Fruit fly (Drosophila melanogaster): ENCODE measurements around the gene CG42353.

CG42353 gene

dm6 chrX:16082932-16083331 lies 21.8 kb downstream of the CG42353 start, which contains the start of gene CG8958:
Gene CG8958, plus strand, starts transcription at chrX:16083232.
- TF ChIP-seq CrebA (GFP tag; optimal IDR thresholded peaks at IDR 0.05; ENCODE audit: borderline replicate concordance) = no peak

DNA sequence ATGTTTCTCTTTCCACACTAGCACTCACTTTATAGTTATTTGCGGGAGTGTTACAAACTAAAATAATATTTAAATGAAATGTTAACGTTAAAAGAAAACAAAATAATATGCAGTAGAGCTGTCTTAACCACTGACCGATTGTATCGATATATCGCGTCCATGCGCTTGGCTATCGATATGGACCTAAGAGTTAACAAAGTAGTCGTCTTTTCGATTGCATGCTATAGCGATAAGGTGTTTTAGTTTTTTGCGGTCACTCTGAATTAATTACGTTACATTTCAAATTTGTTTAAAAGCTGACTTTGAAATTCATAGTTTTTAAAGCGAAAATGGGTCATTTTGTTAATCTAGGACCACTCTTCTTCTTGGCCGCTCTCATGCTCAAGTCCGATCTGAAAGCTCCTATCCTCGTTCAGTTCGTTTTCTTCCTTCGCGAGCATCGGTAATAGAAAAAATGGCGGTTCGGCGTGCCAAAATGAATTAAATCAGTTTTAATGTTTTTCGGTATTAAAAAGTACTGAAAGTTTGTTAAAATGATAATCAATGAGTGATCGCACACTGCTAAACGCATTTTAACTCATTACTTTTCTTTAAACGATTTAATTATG lies 31.3 kb downstream of the CG42353 start, which contains the start of gene Nipsnap:
TSS of gene Nipsnap (minus strand) at position 194 of the 608 bp plus-strand sequence.
- TF ChIP-seq Jra (GFP tag; optimal IDR thresholded peaks at IDR 0.05) (peak; percentile 11), Hnf4 (GFP tag; optimal IDR thresholded peaks at IDR 0.05) (peak; percentile 8), Hr83 (GFP tag; optimal IDR thresholded peaks at IDR 0.05; ENCODE audit: poor library complexity, severe bottlenecking) (peak; percentile 37), ey (GFP tag; optimal IDR thresholded peaks at IDR 0.05) (no peak), dsf (GFP tag; optimal IDR thresholded peaks at IDR 0.05; ENCODE audit: borderline replicate concordance) (no peak), Dif (GFP tag; optimal IDR thresholded peaks at IDR 0.05; ENCODE audit: partially characterized antibody) (no peak), Vsx2 (GFP tag; optimal IDR thresholded peaks at IDR 0.05; ENCODE audit: partially characterized antibody) (no peak), dl (GFP tag; optimal IDR thresholded peaks at IDR 0.05; ENCODE audit: insufficient read depth in 1 of 2, partially characterized antibody in 2 of 2) (no peak)

dm6 chrX:16072658-16073374 lies 31.9 kb downstream of the CG42353 start:
- no peak for TF ChIP-seq Abd-B (GFP tag; optimal IDR thresholded peaks at IDR 0.05)
- TF ChIP-seq Dif (GFP tag; optimal IDR thresholded peaks at IDR 0.05; ENCODE audit: partially characterized antibody) = no peak
- no peak for TF ChIP-seq Hr78 (GFP tag; optimal IDR thresholded peaks at IDR 0.05)
- TF ChIP-seq Myc (optimal IDR thresholded peaks at IDR 0.05) = peak; percentile 81
- TF ChIP-seq Rel (GFP tag; optimal IDR thresholded peaks at IDR 0.05) = no peak
- no peak for TF ChIP-seq Rel (tag; optimal IDR thresholded peaks at IDR 0.05)
- TF ChIP-seq dsf (GFP tag; optimal IDR thresholded peaks at IDR 0.05; ENCODE audit: borderline replicate concordance) = no peak
- no peak for TF ChIP-seq CG32264 (GFP tag; optimal IDR thresholded peaks at IDR 0.05)
- TF ChIP-seq jim (GFP tag; optimal IDR thresholded peaks at IDR 0.05) = no peak

DNA sequence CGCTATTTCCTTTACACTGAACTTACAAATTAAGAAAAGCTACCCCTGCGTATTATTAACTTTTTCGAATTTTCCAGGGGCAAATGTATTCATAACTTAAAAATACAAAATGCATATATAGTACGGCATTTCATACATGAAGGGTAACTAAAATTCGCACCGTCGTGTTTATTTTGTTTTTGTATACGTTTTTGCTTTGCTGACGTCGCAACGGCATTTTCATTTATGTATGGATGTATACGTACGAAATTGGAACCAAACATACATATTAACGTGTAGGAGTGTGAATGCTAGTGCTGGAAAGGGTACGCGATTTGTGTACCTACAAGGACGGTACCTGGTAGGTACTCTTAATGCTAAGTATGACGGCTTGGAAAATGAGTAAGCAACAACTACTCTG lies 32.6 kb downstream of the CG42353 start:
- TF ChIP-seq fru (GFP tag; optimal IDR thresholded peaks at IDR 0.05) (peak; percentile 0), dsf (GFP tag; optimal IDR thresholded peaks at IDR 0.05; ENCODE audit: borderline replicate concordance) (no peak), CrebA (GFP tag; optimal IDR thresholded peaks at IDR 0.05; ENCODE audit: borderline replicate concordance) (peak; percentile 70), HLH106 (tag; optimal IDR thresholded peaks at IDR 0.05) (no peak), h (GFP tag; optimal IDR thresholded peaks at IDR 0.05) (peak; percentile 6)

dm6 chrX:16063414-16063938 lies 41.3 kb downstream of the CG42353 start, which contains the start of gene dpr18:
Gene dpr18, plus strand, starts transcription at chrX:16063738.
- TF ChIP-seq GATAd (GFP tag; optimal IDR thresholded peaks at IDR 0.05) = no peak
- no peak for TF ChIP-seq sv (GFP tag; optimal IDR thresholded peaks at IDR 0.05)
- no peak for TF ChIP-seq Jra (GFP tag; optimal IDR thresholded peaks at IDR 0.05)
- no peak for TF ChIP-seq sage (GFP tag; optimal IDR thresholded peaks at IDR 0.05)
- no peak for TF ChIP-seq OdsH (GFP tag; optimal IDR thresholded peaks at IDR 0.05)
- TF ChIP-seq psq (GFP tag; optimal IDR thresholded peaks at IDR 0.05) = no peak
- no peak for TF ChIP-seq jim (GFP tag; optimal IDR thresholded peaks at IDR 0.05)
- no peak for TF ChIP-seq Hnf4 (GFP tag; optimal IDR thresholded peaks at IDR 0.05)
- TF ChIP-seq dl (GFP tag; optimal IDR thresholded peaks at IDR 0.05; ENCODE audit: insufficient read depth in 1 of 2, partially characterized antibody in 2 of 2) = no peak
- TF ChIP-seq tai (GFP tag; optimal IDR thresholded peaks at IDR 0.05) = no peak
- no peak for TF ChIP-seq Rel (GFP tag; optimal IDR thresholded peaks at IDR 0.05)
- TF ChIP-seq Rel (tag; optimal IDR thresholded peaks at IDR 0.05) = no peak
- TF ChIP-seq CG32264 (GFP tag; optimal IDR thresholded peaks at IDR 0.05) = no peak

DNA sequence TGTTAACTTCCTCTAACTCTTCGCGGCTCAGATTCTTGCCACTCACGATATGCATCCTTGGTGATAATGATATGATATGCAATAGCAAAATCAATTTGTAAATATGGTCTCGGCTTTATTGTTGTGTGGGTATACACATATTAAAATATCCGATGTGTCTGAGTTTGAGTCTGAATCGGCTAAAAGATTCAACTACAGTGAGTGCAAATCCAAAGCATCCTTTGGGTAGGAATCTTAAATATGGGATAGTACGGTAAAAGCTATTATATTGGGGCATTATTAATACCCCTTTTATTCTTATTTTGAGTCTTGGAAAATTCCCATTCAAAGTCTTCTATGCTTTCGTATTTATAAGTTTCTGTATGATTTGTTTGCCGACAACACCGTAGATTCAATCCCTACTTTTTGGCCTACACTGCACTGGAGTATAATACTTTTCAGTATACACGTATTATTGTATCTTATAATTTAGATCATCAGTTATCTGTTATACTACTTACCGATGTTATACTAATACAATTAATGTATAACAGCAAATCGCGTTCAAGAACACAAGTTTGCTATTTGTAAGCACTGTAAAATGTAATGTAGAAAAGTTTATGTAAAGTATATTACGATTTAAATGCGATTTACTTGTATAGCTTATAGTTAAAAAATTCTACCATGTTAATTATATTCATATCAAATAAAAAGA lies 41.9 kb downstream of the CG42353 start, which contains the start of gene CG12395:
TSS of gene CG12395 (minus strand) at position 179 of the 694 bp plus-strand sequence.
- TF ChIP-seq Myc (optimal IDR thresholded peaks at IDR 0.05) (peak; percentile 71), h (GFP tag; optimal IDR thresholded peaks at IDR 0.05) (no peak), foxo (GFP tag; optimal IDR thresholded peaks at IDR 0.05) (no peak), GATAd (GFP tag; optimal IDR thresholded peaks at IDR 0.05) (no peak)
